Worm (Caenorhabditis elegans) whole organism, midembryonic: ENCODE results near the gene tofu-7.

ENCODE experiments used
- T22C8.4 ChIP-seq: fragments of 200-800 bp; sonication (Bioruptor generic); IDR thresholded peaks from 2 replicates; pipeline ENCODE4 v1.3.6; 2022; ENCODE audit warnings: missing genetic modification characterization, missing compliant biosample characterization
- cog-1 ChIP-seq: sonication (generic microtip); optimal IDR thresholded peaks from 2 replicates; lab custom pipeline; 2016; ENCODE audit warnings: missing genetic modification characterization, missing compliant biosample characterization
- flt-1 ChIP-seq: fragments of 200-800 bp; sonication (Bioruptor generic); IDR thresholded peaks from 2 replicates; pipeline ENCODE4 v1.3.6; 2022; ENCODE audit warnings: missing genetic modification characterization, missing compliant biosample characterization
- klf-2 ChIP-seq: fragments of 200-800 bp; sonication (Bioruptor generic); conservative IDR thresholded peaks from 2 replicates; pipeline ENCODE4 v1.3.6; 2022; ENCODE audit warnings: missing genetic modification reagents, missing genetic modification characterization, missing compliant biosample characterization
- med-1 ChIP-seq: sonication (generic microtip); optimal IDR thresholded peaks from 2 replicates; lab custom pipeline; 2017; ENCODE audit warnings: missing genetic modification characterization, mild to moderate bottlenecking, missing compliant biosample characterization, antibody characterized with exemption, missing genetic modification reagents; ENCODE audit not compliant: insufficient read depth
- ref-1 ChIP-seq: fragments of 200-800 bp; sonication (Bioruptor generic); conservative IDR thresholded peaks from 2 replicates; pipeline ENCODE4 v1.3.6; 2022; ENCODE audit warnings: missing genetic modification reagents, missing genetic modification characterization, missing compliant biosample characterization
- tab-1 ChIP-seq: fragments of 200-800 bp; sonication (Bioruptor generic); IDR thresholded peaks from 2 replicates; pipeline ENCODE4 v1.3.6; 2022; ENCODE audit warnings: missing genetic modification characterization, missing compliant biosample characterization
- ztf-23 ChIP-seq: fragments of 200-800 bp; sonication (Bioruptor generic); IDR thresholded peaks from 2 replicates; pipeline ENCODE4 v1.3.6; 2022; ENCODE audit warnings: missing genetic modification reagents, missing genetic modification characterization, missing compliant biosample characterization
- ztf-29 ChIP-seq: fragments of 200-800 bp; sonication (Bioruptor generic); IDR thresholded peaks from 2 replicates; pipeline ENCODE4 v1.3.6; 2022; ENCODE audit warnings: missing genetic modification reagents, missing genetic modification characterization, missing compliant biosample characterization

Gene tofu-7

ce11 chrIII:7111793-7112192 is 27.0 kb upstream of the tofu-7 start, which contains the start of gene B0280.7:
Gene B0280.7, minus strand, starts transcription at chrIII:7111893.
- TF ChIP-seq ref-1 (GFP tag; lab: Robert Waterston, UW) (no peak), ztf-23 (GFP tag; lab: Robert Waterston, UW) (no peak), flt-1 (GFP tag; lab: Robert Waterston, UW) (no peak), med-1 (GFP tag; lab: Kevin White, UChicago) (no peak), ztf-29 (GFP tag; lab: Robert Waterston, UW) (no peak), klf-2 (GFP tag; lab: Robert Waterston, UW) (no peak), T22C8.4 (GFP tag; lab: Robert Waterston, UW) (no peak), tab-1 (GFP tag; lab: Robert Waterston, UW) (no peak), cog-1 (tag; lab: Kevin White, UChicago) (no peak)

- TF ChIP-seq ztf-29 (GFP tag; lab: Robert Waterston, UW) (no peak), ref-1 (GFP tag; lab: Robert Waterston, UW) (no peak), klf-2 (GFP tag; lab: Robert Waterston, UW) (no peak), tab-1 (GFP tag; lab: Robert Waterston, UW) (no peak), cog-1 (tag; lab: Kevin White, UChicago) (no peak), flt-1 (GFP tag; lab: Robert Waterston, UW) (no peak), med-1 (GFP tag; lab: Kevin White, UChicago) (no peak), T22C8.4 (GFP tag; lab: Robert Waterston, UW) (no peak), ztf-23 (GFP tag; lab: Robert Waterston, UW) (no peak)
Observed at ce11 chrIII:7107965-7108364, 23.1 kb upstream of the tofu-7 start, which contains the start of gene odd-1. Gene odd-1, plus strand, starts transcription at chrIII:7108313.

- TF ChIP-seq cog-1 (tag; lab: Kevin White, UChicago) (no peak), ztf-29 (GFP tag; lab: Robert Waterston, UW) (no peak), T22C8.4 (GFP tag; lab: Robert Waterston, UW) (no peak), med-1 (GFP tag; lab: Kevin White, UChicago) (no peak), flt-1 (GFP tag; lab: Robert Waterston, UW) (no peak), ztf-23 (GFP tag; lab: Robert Waterston, UW) (no peak), tab-1 (GFP tag; lab: Robert Waterston, UW) (no peak), ref-1 (GFP tag; lab: Robert Waterston, UW) (no peak), klf-2 (GFP tag; lab: Robert Waterston, UW) (no peak)
Observed at ce11 chrIII:7106854-7107253, 22.0 kb upstream of the tofu-7 start.

- TF ChIP-seq ztf-29 (GFP tag; lab: Robert Waterston, UW): no peak
- no peak for TF ChIP-seq tab-1 (GFP tag; lab: Robert Waterston, UW)
- no peak for TF ChIP-seq med-1 (GFP tag; lab: Kevin White, UChicago)
- no peak for TF ChIP-seq cog-1 (tag; lab: Kevin White, UChicago)
- TF ChIP-seq T22C8.4 (GFP tag; lab: Robert Waterston, UW): no peak
- no peak for TF ChIP-seq klf-2 (GFP tag; lab: Robert Waterston, UW)
- no peak for TF ChIP-seq flt-1 (GFP tag; lab: Robert Waterston, UW)
- no peak for TF ChIP-seq ref-1 (GFP tag; lab: Robert Waterston, UW)
- TF ChIP-seq ztf-23 (GFP tag; lab: Robert Waterston, UW): no peak
Observed at ce11 chrIII:7103940-7104440, 19.2 kb upstream of the tofu-7 start, which contains the start of gene cpg-2. Gene cpg-2, minus strand, starts transcription at chrIII:7103990.

- TF ChIP-seq ref-1 (GFP tag; lab: Robert Waterston, UW) (no peak), ztf-23 (GFP tag; lab: Robert Waterston, UW) (no peak), med-1 (GFP tag; lab: Kevin White, UChicago) (no peak), ztf-29 (GFP tag; lab: Robert Waterston, UW) (no peak), T22C8.4 (GFP tag; lab: Robert Waterston, UW) (no peak), cog-1 (tag; lab: Kevin White, UChicago) (no peak)
Observed at ce11 chrIII:7101814-7102477, 17.1 kb upstream of the tofu-7 start.

- TF ChIP-seq klf-2 (GFP tag; lab: Robert Waterston, UW): no peak
- no peak for TF ChIP-seq flt-1 (GFP tag; lab: Robert Waterston, UW)
Observed at ce11 chrIII:7100001-7100400, 15.2 kb upstream of the tofu-7 start, which contains the start of gene ZK418.11. Gene ZK418.11, plus strand, starts transcription at chrIII:7100289.

- TF ChIP-seq ztf-29 (GFP tag; lab: Robert Waterston, UW): no peak
- TF ChIP-seq ref-1 (GFP tag; lab: Robert Waterston, UW): no peak
- TF ChIP-seq med-1 (GFP tag; lab: Kevin White, UChicago): no peak
- TF ChIP-seq T22C8.4 (GFP tag; lab: Robert Waterston, UW): no peak
- TF ChIP-seq ztf-23 (GFP tag; lab: Robert Waterston, UW): no peak
- no peak for TF ChIP-seq klf-2 (GFP tag; lab: Robert Waterston, UW)
Observed at ce11 chrIII:7096481-7096880, 11.7 kb upstream of the tofu-7 start.

ce11 chrIII:7095156-7095555 is 10.3 kb upstream of the tofu-7 start, which contains the start of gene nhr-9:
Gene nhr-9, plus strand, starts transcription at chrIII:7095462.
- TF ChIP-seq ztf-29 (GFP tag; lab: Robert Waterston, UW) (no peak), T22C8.4 (GFP tag; lab: Robert Waterston, UW) (no peak), ztf-23 (GFP tag; lab: Robert Waterston, UW) (no peak), flt-1 (GFP tag; lab: Robert Waterston, UW) (no peak), tab-1 (GFP tag; lab: Robert Waterston, UW) (no peak), ref-1 (GFP tag; lab: Robert Waterston, UW) (no peak), cog-1 (tag; lab: Kevin White, UChicago) (no peak), klf-2 (GFP tag; lab: Robert Waterston, UW) (no peak), med-1 (GFP tag; lab: Kevin White, UChicago) (no peak)
